Fruit fly (Drosophila melanogaster) whole organism, prepupa: ENCODE results near the gene CG14395.

Source experiments
- CG10669 ChIP-seq: fragments of 200-800 bp; sonication (Bioruptor generic); optimal IDR thresholded peaks from 3 replicates; lab custom pipeline; 2018; ENCODE audit warnings: missing biosample characterization, mild to moderate bottlenecking, missing genetic modification characterization, moderate library complexity
- CG11762 ChIP-seq: fragments of 200-800 bp; sonication (Bioruptor generic); optimal IDR thresholded peaks from 3 replicates; lab custom pipeline; 2016; ENCODE audit warnings: missing biosample characterization, missing genetic modification characterization; ENCODE audit not compliant: insufficient read depth
- CG15336 ChIP-seq: fragments of 200-800 bp; sonication (Bioruptor generic); IDR thresholded peaks from 2 replicates; pipeline ENCODE4 v1.3.6; 2022; ENCODE audit warnings: missing biosample characterization, missing genetic modification characterization
- CG3032 ChIP-seq: fragments of 200-800 bp; optimal IDR thresholded peaks from 2 replicates; lab custom pipeline; 2019; ENCODE audit warnings: missing biosample characterization, mild to moderate bottlenecking, missing genetic modification characterization, moderate library complexity
- CG31627 ChIP-seq: fragments of 200-800 bp; sonication (Bioruptor generic); optimal IDR thresholded peaks from 3 replicates; lab custom pipeline; 2016; ENCODE audit warnings: missing biosample characterization, missing genetic modification characterization
- CG34406 ChIP-seq: fragments of 200-800 bp; sonication (Bioruptor generic); optimal IDR thresholded peaks from 3 replicates; lab custom pipeline; 2016; ENCODE audit warnings: missing biosample characterization, missing genetic modification characterization
- CG6163 ChIP-seq: fragments of 200-800 bp; sonication (Bioruptor generic); IDR thresholded peaks from 3 replicates; pipeline ENCODE4 v1.3.6; 2022; ENCODE audit warnings: missing biosample characterization, missing genetic modification characterization
- CG6276 ChIP-seq: fragments of 200-800 bp; sonication (Bioruptor generic); optimal IDR thresholded peaks from 2 replicates; lab custom pipeline; 2017; ENCODE audit warnings: missing biosample characterization, mild to moderate bottlenecking, missing genetic modification characterization
- CG6854 ChIP-seq: fragments of 200-800 bp; sonication (Bioruptor generic); optimal IDR thresholded peaks from 2 replicates; lab custom pipeline; 2017; ENCODE audit warnings: missing biosample characterization, mild to moderate bottlenecking, missing genetic modification characterization
- CG8119 ChIP-seq: fragments of 200-800 bp; sonication (Bioruptor generic); IDR thresholded peaks from 3 replicates; pipeline ENCODE4 v1.3.6; 2022; ENCODE audit warnings: missing biosample characterization, missing genetic modification characterization
- CG9139 ChIP-seq: fragments of 200-800 bp; sonication (Bioruptor generic); optimal IDR thresholded peaks from 3 replicates; lab custom pipeline; 2017; ENCODE audit warnings: missing biosample characterization, mild to moderate bottlenecking, missing genetic modification characterization
- Eip78C ChIP-seq: fragments of 200-800 bp; sonication (Bioruptor generic); peaks from one replicate; lab custom pipeline; 2016; ENCODE audit warnings: missing biosample characterization, missing genetic modification characterization
- Eip93F ChIP-seq: fragments of 200-800 bp; sonication (Bioruptor generic); optimal IDR thresholded peaks from 2 replicates; lab custom pipeline; 2016; ENCODE audit warnings: missing biosample characterization, mild to moderate bottlenecking, missing genetic modification characterization
- Ets21C ChIP-seq: fragments of 200-800 bp; sonication (Bioruptor generic); optimal IDR thresholded peaks from 3 replicates; lab custom pipeline; 2016; ENCODE audit warnings: missing biosample characterization, missing genetic modification characterization
- Ets96B ChIP-seq: fragments of 200-800 bp; optimal IDR thresholded peaks from 2 replicates; lab custom pipeline; 2019; ENCODE audit warnings: missing biosample characterization, mild to moderate bottlenecking, missing genetic modification characterization, moderate library complexity
- Hr39 ChIP-seq: fragments of 200-800 bp; sonication (Bioruptor generic); optimal IDR thresholded peaks from 2 replicates; lab custom pipeline; 2016; ENCODE audit warnings: missing biosample characterization, missing genetic modification characterization
- Hr4 ChIP-seq: fragments of 200-800 bp; sonication (Bioruptor generic); optimal IDR thresholded peaks from 3 replicates; lab custom pipeline; 2016; ENCODE audit warnings: missing biosample characterization, missing genetic modification characterization
- Lpt ChIP-seq: fragments of 200-800 bp; sonication (Bioruptor generic); optimal IDR thresholded peaks from 3 replicates; lab custom pipeline; 2016; ENCODE audit warnings: missing biosample characterization, missing genetic modification characterization
- Sox15 ChIP-seq: fragments of 200-800 bp; sonication (Bioruptor generic); optimal IDR thresholded peaks from 3 replicates; lab custom pipeline; 2016; ENCODE audit warnings: missing biosample characterization, missing genetic modification characterization
- achi ChIP-seq: fragments of 200-800 bp; sonication (Bioruptor generic); optimal IDR thresholded peaks from 3 replicates; lab custom pipeline; 2016; ENCODE audit warnings: missing biosample characterization, missing genetic modification characterization
- acj6 ChIP-seq: fragments of 200-800 bp; sonication (Bioruptor generic); optimal IDR thresholded peaks from 3 replicates; lab custom pipeline; 2016; ENCODE audit warnings: missing biosample characterization, missing genetic modification characterization
- cyc ChIP-seq: fragments of 200-800 bp; sonication (Bioruptor generic); optimal IDR thresholded peaks from 3 replicates; lab custom pipeline; 2016; ENCODE audit warnings: missing biosample characterization, missing genetic modification characterization
- dac ChIP-seq: fragments of 200-800 bp; sonication (Bioruptor generic); optimal IDR thresholded peaks from 2 replicates; lab custom pipeline; 2017; ENCODE audit warnings: missing biosample characterization, mild to moderate bottlenecking, missing genetic modification characterization
- dsx ChIP-seq: fragments of 200-800 bp; optimal IDR thresholded peaks from 3 replicates; lab custom pipeline; 2019; ENCODE audit warnings: missing biosample characterization, mild to moderate bottlenecking, missing genetic modification characterization, moderate library complexity; ENCODE audit not compliant: poor library complexity, severe bottlenecking
- eg ChIP-seq: fragments of 200-800 bp; sonication (Bioruptor generic); IDR thresholded peaks from 3 replicates; pipeline ENCODE4 v1.3.6; 2022; ENCODE audit warnings: missing biosample characterization, missing genetic modification characterization
- esn ChIP-seq: fragments of 200-800 bp; sonication (Bioruptor generic); optimal IDR thresholded peaks from 2 replicates; lab custom pipeline; 2016; ENCODE audit warnings: missing biosample characterization, mild to moderate bottlenecking, missing genetic modification characterization, moderate library complexity
- fd59A ChIP-seq: fragments of 200-800 bp; sonication (Bioruptor generic); optimal IDR thresholded peaks from 2 replicates; lab custom pipeline; 2017; ENCODE audit warnings: missing biosample characterization, mild to moderate bottlenecking, missing genetic modification characterization, missing genetic modification reagents
- fkh ChIP-seq: fragments of 200-800 bp; sonication (Bioruptor generic); optimal IDR thresholded peaks from 3 replicates; lab custom pipeline; 2017; ENCODE audit warnings: missing biosample characterization, mild to moderate bottlenecking, missing genetic modification characterization, moderate library complexity
- net ChIP-seq: fragments of 200-800 bp; sonication (Bioruptor generic); optimal IDR thresholded peaks from 3 replicates; lab custom pipeline; 2016; ENCODE audit warnings: missing biosample characterization, missing genetic modification characterization
- salr ChIP-seq, 2 experiments: fragments of 200-800 bp; sonication (Bioruptor generic); optimal IDR thresholded peaks; 3 replicates each; lab custom pipeline; 2016 to 2018; ENCODE audit warnings: missing biosample characterization in 2 of 2, missing genetic modification characterization in 2 of 2, mild to moderate bottlenecking in 1 of 2
- spab ChIP-seq: fragments of 200-800 bp; sonication (Bioruptor generic); optimal IDR thresholded peaks from 2 replicates; lab custom pipeline; 2017; ENCODE audit warnings: missing biosample characterization, mild to moderate bottlenecking, missing genetic modification characterization, missing genetic modification reagents
- ss ChIP-seq, 2 experiments: fragments of 200-800 bp; sonication (Bioruptor generic); optimal IDR thresholded peaks; 2 replicates in 1 of 2; 3 replicates in 1 of 2; lab custom pipeline; 2017 to 2018; ENCODE audit warnings: mild to moderate bottlenecking in 2 of 2, missing biosample characterization in 2 of 2, missing genetic modification characterization in 2 of 2, moderate library complexity in 1 of 2
- svp ChIP-seq: fragments of 200-800 bp; sonication (Bioruptor generic); peaks from one replicate; lab custom pipeline; 2016; ENCODE audit warnings: missing biosample characterization, missing genetic modification characterization
- topi ChIP-seq: fragments of 200-800 bp; sonication (Bioruptor generic); optimal IDR thresholded peaks from 3 replicates; lab custom pipeline; 2016; ENCODE audit warnings: missing biosample characterization, missing genetic modification characterization

Gene CG14395

dm6 chr3R:12627691-12628148 lies 34.9 kb upstream of the CG14395 start, which contains the start of the genes Vha55 and Snx3 (continued):
- no peak for TF ChIP-seq CG6854 (GFP tag; lab: Kevin White, UChicago)
- TF ChIP-seq net (GFP tag; lab: Kevin White, UChicago), result no peak
- no peak for TF ChIP-seq eg
- peak; percentile 54 for TF ChIP-seq Hr39 (GFP tag; lab: Kevin White, UChicago)
- peak; percentile 51 for TF ChIP-seq CG3032 (tag; lab: Kevin White, UChicago)
- no peak for TF ChIP-seq dsx (GFP tag; lab: Kevin White, UChicago)
- TF ChIP-seq topi (GFP tag; lab: Kevin White, UChicago), result peak; percentile 48

- TF ChIP-seq svp (GFP tag; lab: Kevin White, UChicago) (peak; percentile 86), dsx (GFP tag; lab: Kevin White, UChicago) (peak; percentile 12), fkh (no peak), cyc (GFP tag; lab: Kevin White, UChicago) (no peak), CG31627 (GFP tag; lab: Kevin White, UChicago) (no peak), CG15336 (no peak)
Measured at dm6 chr3R:12628395-12628928, 34.2 kb upstream of the CG14395 start.

- TF ChIP-seq CG3032 (tag; lab: Kevin White, UChicago) (peak; percentile 29), CG34406 (GFP tag; lab: Kevin White, UChicago) (peak; percentile 15), salr (GFP tag; optimal IDR thresholded peaks at IDR 0.05; lab: Kevin White, UChicago) (no peak), esn (GFP tag; lab: Kevin White, UChicago) (peak; percentile 25), acj6 (GFP tag; lab: Kevin White, UChicago) (peak; percentile 49), fd59A (no peak), Hr4 (no peak), Ets21C (GFP tag; lab: Kevin White, UChicago) (peak; percentile 10), dac (GFP tag; lab: Kevin White, UChicago) (no peak), Eip78C (no peak), Eip93F (peak; percentile 58)
Measured at dm6 chr3R:12630369-12630768, 32.3 kb upstream of the CG14395 start, which contains the start of gene Not10. Not10 (plus strand) TSS chr3R:12630647.

DNA sequence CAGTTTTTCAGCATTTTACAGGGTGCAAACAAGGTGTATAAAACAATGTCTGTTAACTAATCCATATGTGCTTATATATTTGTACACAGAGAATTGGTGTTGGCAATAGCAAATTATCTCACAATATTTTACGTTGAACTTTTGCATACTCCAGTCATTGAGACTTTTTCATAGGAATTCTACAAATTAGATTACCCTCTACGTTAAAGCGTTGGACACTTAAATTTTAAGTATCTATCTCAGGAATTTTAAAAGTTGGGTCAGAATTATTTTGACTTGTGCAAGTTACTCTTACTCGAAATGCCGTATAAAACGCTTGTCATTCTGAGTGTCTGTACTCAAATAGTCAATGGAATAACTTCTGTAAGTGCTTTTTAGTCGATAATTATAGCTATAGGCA lies 29.6 kb upstream of the CG14395 start, which contains the start of gene CG18530:
CG18530 (plus strand) TSS at position 301 of the 400 bp plus-strand sequence.
- TF ChIP-seq spab (GFP tag; lab: Kevin White, UChicago) (no peak), CG6276 (GFP tag; lab: Kevin White, UChicago) (no peak), CG8119 (GFP tag; lab: Robert Waterston, UW) (no peak), CG6163 (no peak), cyc (GFP tag; lab: Kevin White, UChicago) (no peak), ss (GFP tag; optimal IDR thresholded peaks at IDR 0.05; lab: Kevin White, UChicago) (no peak), Sox15 (no peak)

DNA sequence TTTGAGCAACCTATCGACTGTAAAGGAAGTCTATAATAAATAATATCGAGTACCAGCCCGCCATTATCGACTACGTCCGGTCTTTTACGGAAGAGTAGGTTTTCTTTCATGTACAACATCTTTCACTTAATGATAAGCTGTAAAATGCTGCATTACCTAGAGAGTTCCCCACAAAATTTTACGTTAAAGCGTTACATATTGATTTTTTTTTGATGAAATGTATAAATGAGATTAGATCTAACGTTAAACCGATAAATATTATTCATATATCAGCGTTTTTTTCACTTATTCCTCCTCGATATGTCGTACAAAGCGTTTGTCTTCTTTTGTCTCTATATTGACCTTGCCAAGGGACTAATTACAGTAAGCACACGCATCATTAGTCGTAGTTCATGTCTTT lies 28.0 kb upstream of the CG14395 start, which contains the start of gene CG11598:
CG11598 (plus strand) TSS at position 301 of the 400 bp plus-strand sequence.
- TF ChIP-seq achi (GFP tag; lab: Kevin White, UChicago) (no peak), CG6163 (no peak), Lpt (GFP tag; lab: Kevin White, UChicago) (no peak), topi (GFP tag; lab: Kevin White, UChicago) (no peak), spab (GFP tag; lab: Kevin White, UChicago) (no peak), CG34406 (GFP tag; lab: Kevin White, UChicago) (no peak), dac (GFP tag; lab: Kevin White, UChicago) (no peak), CG9139 (GFP tag; lab: Kevin White, UChicago) (no peak), Ets96B (no peak), CG10669 (no peak), CG11762 (GFP tag; lab: Kevin White, UChicago) (no peak), dsx (GFP tag; lab: Kevin White, UChicago) (no peak)
